Fruit fly (Drosophila melanogaster): ENCODE data around the gene CG32708.

The CG32708 gene

DNA sequence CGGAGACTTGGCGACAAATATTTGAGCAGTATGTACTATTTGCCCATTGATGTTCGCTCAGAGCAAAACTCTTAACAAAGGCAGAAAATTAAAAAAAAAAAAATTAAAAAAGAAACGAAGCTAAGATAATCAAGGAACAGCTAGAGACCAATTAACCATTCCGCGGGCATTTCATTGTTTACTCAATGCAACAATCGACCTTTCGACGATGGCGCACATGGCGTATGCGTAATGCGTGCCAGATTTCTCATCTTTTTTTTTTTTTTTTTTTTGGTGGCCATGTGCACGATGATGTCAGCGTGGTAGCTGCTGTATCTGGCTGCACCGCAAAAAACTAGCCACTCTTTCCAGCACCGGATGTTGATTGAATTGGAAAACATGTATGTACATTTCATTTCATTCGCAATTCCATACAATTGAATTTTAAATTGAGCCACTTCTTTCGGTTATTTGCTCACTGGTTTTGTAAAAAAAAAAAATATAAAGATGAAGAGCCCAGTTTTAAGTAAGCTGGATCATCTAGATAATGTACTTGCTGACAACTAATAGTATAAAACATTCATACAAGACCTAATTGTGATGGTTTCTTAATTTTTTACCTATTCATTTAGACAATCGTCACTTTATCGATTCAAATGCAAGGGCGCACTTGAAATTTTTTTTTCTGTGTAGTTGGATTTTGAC is 9.9 kb upstream of the CG32708 start (continued):
- TF ChIP-seq net (GFP tag; optimal IDR thresholded peaks at IDR 0.05) = peak; percentile 78
- TF ChIP-seq CG6854 (GFP tag; optimal IDR thresholded peaks at IDR 0.05) = no peak
- peak; percentile 50 for TF ChIP-seq CG4318 (GFP tag; optimal IDR thresholded peaks at IDR 0.05)
- TF ChIP-seq Sox15 (GFP tag; optimal IDR thresholded peaks at IDR 0.05) = peak; percentile 61
- TF ChIP-seq acj6 (GFP tag; optimal IDR thresholded peaks at IDR 0.05) = peak; percentile 67
- peak; percentile 62; the same call in 2 of the 3 replicates for TF ChIP-seq CG8119 (GFP tag; IDR thresholded peaks at IDR 0.05)
- peak; percentile 70 for TF ChIP-seq topi (GFP tag; optimal IDR thresholded peaks at IDR 0.05)
- TF ChIP-seq Gug (GFP tag; IDR thresholded peaks at IDR 0.05) = no peak; the same call in 1 of the 2 replicates
- TF ChIP-seq cyc (GFP tag; optimal IDR thresholded peaks at IDR 0.05) = peak; percentile 60
- peak; percentile 53 for TF ChIP-seq CG11902 (GFP tag; optimal IDR thresholded peaks at IDR 0.05)
- peak; percentile 66 for TF ChIP-seq Hr4 (GFP tag; optimal IDR thresholded peaks at IDR 0.05)
- TF ChIP-seq dsx (GFP tag; optimal IDR thresholded peaks at IDR 0.05; ENCODE audit: poor library complexity, severe bottlenecking) = no peak
- no peak for TF ChIP-seq fd85E (GFP tag; optimal IDR thresholded peaks at IDR 0.05)
- TF ChIP-seq CG8319 (GFP tag; optimal IDR thresholded peaks at IDR 0.05) = peak; percentile 60
- peak; percentile 34 for TF ChIP-seq fd59A (GFP tag; optimal IDR thresholded peaks at IDR 0.05)
- TF ChIP-seq Sox102F (GFP tag; optimal IDR thresholded peaks at IDR 0.05) = peak; percentile 59
- peak; percentile 38; the same call in 1 of the 3 replicates for TF ChIP-seq CG6163 (GFP tag; IDR thresholded peaks at IDR 0.05)
- TF ChIP-seq svp (GFP tag) = peak; percentile 88
- TF ChIP-seq salr (GFP tag; optimal IDR thresholded peaks at IDR 0.05) = peak in 1 of 2 experiments; percentile 76
- peak; percentile 71 for TF ChIP-seq Met (GFP tag; optimal IDR thresholded peaks at IDR 0.05)
- TF ChIP-seq CG7368 (GFP tag; optimal IDR thresholded peaks at IDR 0.05) = peak; percentile 53
- TF ChIP-seq CG16779 (tag; optimal IDR thresholded peaks at IDR 0.05) = peak; percentile 46
- TF ChIP-seq CG3919 (GFP tag; optimal IDR thresholded peaks at IDR 0.05) = peak; percentile 75
- peak; percentile 56 for TF ChIP-seq achi (GFP tag; optimal IDR thresholded peaks at IDR 0.05)
- peak; percentile 74 for TF ChIP-seq CG32006 (GFP tag; optimal IDR thresholded peaks at IDR 0.05)
- TF ChIP-seq esn (GFP tag; optimal IDR thresholded peaks at IDR 0.05) = peak; percentile 73
- peak; percentile 61 for TF ChIP-seq CG31627 (GFP tag; optimal IDR thresholded peaks at IDR 0.05)
- TF ChIP-seq Ets96B (tag; optimal IDR thresholded peaks at IDR 0.05) = no peak
- peak; percentile 66 for TF ChIP-seq Hr39 (GFP tag; optimal IDR thresholded peaks at IDR 0.05)
- TF ChIP-seq CG11762 (GFP tag; optimal IDR thresholded peaks at IDR 0.05; ENCODE audit: insufficient read depth) = peak; percentile 68
- peak; percentile 58 for TF ChIP-seq CG6276 (GFP tag; optimal IDR thresholded peaks at IDR 0.05)
- TF ChIP-seq CG10631 (GFP tag; optimal IDR thresholded peaks at IDR 0.05) = peak; percentile 43

DNA sequence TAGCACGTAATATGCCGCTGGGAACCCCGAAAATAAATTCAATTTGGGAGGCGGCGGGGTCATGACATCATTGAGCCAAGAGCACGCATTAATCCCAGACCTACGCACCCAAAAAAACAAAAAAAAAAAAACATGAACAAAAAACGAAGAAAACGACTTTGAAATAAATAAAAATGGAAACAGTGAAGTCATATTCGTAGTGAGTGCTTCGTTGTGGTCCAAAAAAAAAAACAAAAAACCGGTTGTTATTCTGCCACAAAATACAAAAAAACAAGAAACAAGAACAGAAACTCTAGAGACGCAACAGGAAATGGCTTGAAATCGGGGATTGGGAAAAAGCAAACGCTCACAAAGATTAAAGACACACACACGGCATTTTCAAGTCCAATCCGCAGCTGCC is 8.2 kb upstream of the CG32708 start:
- TF ChIP-seq Sox102F (GFP tag; optimal IDR thresholded peaks at IDR 0.05) = no peak
- TF ChIP-seq acj6 (GFP tag; optimal IDR thresholded peaks at IDR 0.05) = no peak
- TF ChIP-seq CG3032 (tag; optimal IDR thresholded peaks at IDR 0.05) = peak; percentile 14
- peak; percentile 53 for TF ChIP-seq dsx (GFP tag; optimal IDR thresholded peaks at IDR 0.05; ENCODE audit: poor library complexity, severe bottlenecking)
- no peak for TF ChIP-seq Hr38 (GFP tag; optimal IDR thresholded peaks at IDR 0.05)
- TF ChIP-seq CG6163 (GFP tag; IDR thresholded peaks at IDR 0.05) = peak; percentile 57; the same call in 1 of the 3 replicates
- TF ChIP-seq spab (GFP tag; optimal IDR thresholded peaks at IDR 0.05) = no peak
- TF ChIP-seq CG6808 (GFP tag; optimal IDR thresholded peaks at IDR 0.05) = peak; percentile 46
- no peak for TF ChIP-seq CG6792 (GFP tag; optimal IDR thresholded peaks at IDR 0.05)
- TF ChIP-seq OdsH (GFP tag; optimal IDR thresholded peaks at IDR 0.05) = no peak
- no peak for TF ChIP-seq Blimp-1 (GFP tag; optimal IDR thresholded peaks at IDR 0.05)
- no peak for TF ChIP-seq CG6276 (GFP tag; optimal IDR thresholded peaks at IDR 0.05)
- peak; percentile 63 for TF ChIP-seq Eip78C (GFP tag)
- no peak for TF ChIP-seq CG6854 (GFP tag; optimal IDR thresholded peaks at IDR 0.05)
- no peak for TF ChIP-seq CG31627 (GFP tag; optimal IDR thresholded peaks at IDR 0.05)
- no peak for TF ChIP-seq CG34406 (GFP tag; optimal IDR thresholded peaks at IDR 0.05)
- peak; percentile 37 for TF ChIP-seq vri (GFP tag; optimal IDR thresholded peaks at IDR 0.05)
- TF ChIP-seq CG8119 (GFP tag; IDR thresholded peaks at IDR 0.05) = 0 out of 3 replicates have a peak, but pooled peaks have one; percentile 33
- no peak for TF ChIP-seq Hr4 (GFP tag; optimal IDR thresholded peaks at IDR 0.05)
- peak; percentile 56 for TF ChIP-seq svp (GFP tag)
- no peak for TF ChIP-seq CG10631 (GFP tag; optimal IDR thresholded peaks at IDR 0.05)
- TF ChIP-seq ss (GFP tag; optimal IDR thresholded peaks at IDR 0.05) = peak; percentile 81 to 82
- peak; percentile 37 for TF ChIP-seq CG9139 (GFP tag; optimal IDR thresholded peaks at IDR 0.05)
- TF ChIP-seq CG1621 (tag; optimal IDR thresholded peaks at IDR 0.05) = no peak
- no peak for TF ChIP-seq CG7368 (GFP tag; optimal IDR thresholded peaks at IDR 0.05)
- TF ChIP-seq eg (GFP tag; IDR thresholded peaks at IDR 0.05) = peak; percentile 48; the same call in 1 of the 3 replicates
- no peak for TF ChIP-seq Hr39 (GFP tag; optimal IDR thresholded peaks at IDR 0.05)
- TF ChIP-seq pdm3 (GFP tag; optimal IDR thresholded peaks at IDR 0.05) = no peak
- peak; percentile 37 for TF ChIP-seq CG16779 (tag; optimal IDR thresholded peaks at IDR 0.05)
- TF ChIP-seq CG8632 (GFP tag; optimal IDR thresholded peaks at IDR 0.05) = peak; percentile 9

Data from whole organism, prepupa.